Worm (Caenorhabditis elegans) whole organism, early embryonic: ENCODE data around the gene T04C4.3.

Experiments
- aly-1 ChIP-seq: sonication (generic microtip); optimal IDR thresholded peaks from 2 replicates; lab custom pipeline; 2016; ENCODE audit warnings: missing genetic modification characterization, missing compliant biosample characterization
- ama-1 ChIP-seq: fragments of 150-350 bp; optimal IDR thresholded peaks from 2 replicates; lab custom pipeline; 2014
- ets-7 ChIP-seq: sonication (generic microtip); optimal IDR thresholded peaks from 2 replicates; lab custom pipeline; 2016; ENCODE audit warnings: missing genotype, missing genetic modification characterization, missing compliant biosample characterization
- hmbx-1 ChIP-seq: sonication (generic microtip); optimal IDR thresholded peaks from 2 replicates; lab custom pipeline; 2016; ENCODE audit warnings: mild to moderate bottlenecking, missing genetic modification characterization, missing compliant biosample characterization
- hnd-1 ChIP-seq: sonication (generic microtip); optimal IDR thresholded peaks from 2 replicates; lab custom pipeline; 2016; ENCODE audit warnings: missing genetic modification characterization, missing compliant biosample characterization
- tbx-37 ChIP-seq: fragments of 200-800 bp; sonication (Bioruptor generic); conservative IDR thresholded peaks from 2 replicates; pipeline ENCODE4 v1.3.6; 2022; ENCODE audit warnings: missing genetic modification reagents, missing genetic modification characterization, missing compliant biosample characterization

DNA sequence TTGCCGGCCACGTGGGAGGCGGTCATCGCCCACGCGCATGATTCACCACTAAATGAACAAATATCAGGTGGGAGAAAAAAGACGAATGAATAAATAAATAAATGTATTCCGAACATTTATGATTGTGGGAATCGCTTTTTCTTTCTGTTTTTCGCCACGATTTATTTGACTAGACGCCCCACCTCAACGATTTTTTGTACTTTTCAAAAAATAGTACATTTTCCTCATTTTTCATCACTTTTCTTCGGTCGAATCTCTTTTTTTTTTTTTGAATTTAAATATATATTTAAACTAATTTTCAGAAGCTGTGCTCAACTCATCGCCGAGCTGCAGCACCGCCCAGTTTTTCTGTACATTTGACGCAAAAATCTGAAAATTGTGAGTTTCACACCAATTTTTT is 5.9 kb upstream of the T04C4.3 start, which contains the start of gene fnip-2:
- no peak for TF ChIP-seq tbx-37 (GFP tag; lab: Robert Waterston, UW)
- TF ChIP-seq ets-7 = no peak
- no peak for TF ChIP-seq ama-1 (lab: Kevin White, UChicago)
- TF ChIP-seq hmbx-1 (tag; lab: Kevin White, UChicago) = no peak
- no peak for TF ChIP-seq aly-1 (tag; lab: Kevin White, UChicago)
- no peak for TF ChIP-seq hnd-1 (tag; lab: Kevin White, UChicago)
